Fruit fly (Drosophila melanogaster) S2 (cell line): Measurements from ENCODE around the gene CG2218.

Experiments
- CG8478 ChIP-seq: fragments of >200 bp; optimal IDR thresholded peaks from 2 replicates; lab custom pipeline; 2018
- CTCF ChIP-seq, 2 experiments: fragments of >200 bp; optimal IDR thresholded peaks; 2 replicates each; lab custom pipeline; 2018

dm6 chr3R:30450690-30451343, 22.7 kb upstream of the CG2218 start:
- TF ChIP-seq CG8478 (lab: Kevin White, UChicago), result no peak
- TF ChIP-seq CTCF (optimal IDR thresholded peaks at IDR 0.05; lab: Kevin White, UChicago), result no peak
